Worm (Caenorhabditis elegans) whole organism, midembryonic: ENCODE measurements around the gene F20B6.5.

Experiments
- T22C8.4 ChIP-seq: fragments of 200-800 bp; sonication (Bioruptor generic); IDR thresholded peaks from 2 replicates; pipeline ENCODE4 v1.3.6; 2022; ENCODE audit warnings: missing genetic modification characterization, missing compliant biosample characterization
- cog-1 ChIP-seq: sonication (generic microtip); optimal IDR thresholded peaks from 2 replicates; lab custom pipeline; 2016; ENCODE audit warnings: missing genetic modification characterization, missing compliant biosample characterization
- flt-1 ChIP-seq: fragments of 200-800 bp; sonication (Bioruptor generic); IDR thresholded peaks from 2 replicates; pipeline ENCODE4 v1.3.6; 2022; ENCODE audit warnings: missing genetic modification characterization, missing compliant biosample characterization
- klf-2 ChIP-seq: fragments of 200-800 bp; sonication (Bioruptor generic); conservative IDR thresholded peaks from 2 replicates; pipeline ENCODE4 v1.3.6; 2022; ENCODE audit warnings: missing genetic modification reagents, missing genetic modification characterization, missing compliant biosample characterization
- med-1 ChIP-seq: sonication (generic microtip); optimal IDR thresholded peaks from 2 replicates; lab custom pipeline; 2017; ENCODE audit warnings: missing genetic modification characterization, mild to moderate bottlenecking, missing compliant biosample characterization, antibody characterized with exemption, missing genetic modification reagents; ENCODE audit not compliant: insufficient read depth
- ref-1 ChIP-seq: fragments of 200-800 bp; sonication (Bioruptor generic); conservative IDR thresholded peaks from 2 replicates; pipeline ENCODE4 v1.3.6; 2022; ENCODE audit warnings: missing genetic modification reagents, missing genetic modification characterization, missing compliant biosample characterization
- tab-1 ChIP-seq: fragments of 200-800 bp; sonication (Bioruptor generic); IDR thresholded peaks from 2 replicates; pipeline ENCODE4 v1.3.6; 2022; ENCODE audit warnings: missing genetic modification characterization, missing compliant biosample characterization
- ztf-23 ChIP-seq: fragments of 200-800 bp; sonication (Bioruptor generic); IDR thresholded peaks from 2 replicates; pipeline ENCODE4 v1.3.6; 2022; ENCODE audit warnings: missing genetic modification reagents, missing genetic modification characterization, missing compliant biosample characterization
- ztf-29 ChIP-seq: fragments of 200-800 bp; sonication (Bioruptor generic); IDR thresholded peaks from 2 replicates; pipeline ENCODE4 v1.3.6; 2022; ENCODE audit warnings: missing genetic modification reagents, missing genetic modification characterization, missing compliant biosample characterization

DNA sequence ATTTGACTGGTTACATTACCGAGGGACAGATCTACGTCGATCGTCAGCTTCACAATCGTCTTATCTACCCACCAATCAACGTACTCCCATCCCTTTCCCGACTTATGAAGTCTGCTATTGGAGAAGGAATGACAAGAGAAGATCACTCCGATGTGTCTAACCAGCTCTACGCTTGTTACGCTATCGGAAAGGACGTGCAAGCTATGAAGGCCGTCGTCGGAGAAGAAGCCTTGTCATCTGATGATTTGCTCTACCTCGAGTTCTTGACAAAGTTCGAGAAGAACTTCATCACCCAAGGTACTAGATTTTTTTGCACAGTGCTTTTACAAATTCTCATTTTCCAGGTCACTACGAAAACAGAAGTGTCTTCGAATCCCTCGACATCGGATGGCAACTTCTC lies 7.5 kb downstream of the F20B6.5 start:
- TF ChIP-seq klf-2 (GFP tag; lab: Robert Waterston, UW) (no peak), tab-1 (no peak), flt-1 (GFP tag; lab: Robert Waterston, UW) (no peak), med-1 (GFP tag; lab: Kevin White, UChicago) (no peak), ref-1 (GFP tag; lab: Robert Waterston, UW) (no peak), ztf-23 (GFP tag; lab: Robert Waterston, UW) (no peak), ztf-29 (GFP tag; lab: Robert Waterston, UW) (no peak), cog-1 (tag; lab: Kevin White, UChicago) (no peak), T22C8.4 (GFP tag; lab: Robert Waterston, UW) (no peak)
